Worm (Caenorhabditis elegans) whole organism, early embryonic: Measurements from ENCODE around the gene lipl-1.

Source experiments
- B0310.2 ChIP-seq: sonication (generic microtip); optimal IDR thresholded peaks from 2 replicates; lab custom pipeline; 2016; ENCODE audit warnings: mild to moderate bottlenecking, missing genetic modification characterization, missing compliant biosample characterization
- aly-1 ChIP-seq: sonication (generic microtip); optimal IDR thresholded peaks from 2 replicates; lab custom pipeline; 2016; ENCODE audit warnings: missing genetic modification characterization, missing compliant biosample characterization
- ama-1 ChIP-seq: fragments of 150-350 bp; optimal IDR thresholded peaks from 2 replicates; lab custom pipeline; 2014
- ceh-36 ChIP-seq: sonication (generic microtip); optimal IDR thresholded peaks from 2 replicates; lab custom pipeline; 2016; ENCODE audit warnings: missing genetic modification characterization, inconsistent platforms, missing compliant biosample characterization
- ets-7 ChIP-seq: sonication (generic microtip); optimal IDR thresholded peaks from 2 replicates; lab custom pipeline; 2016; ENCODE audit warnings: missing genotype, missing genetic modification characterization, missing compliant biosample characterization
- flt-1 ChIP-seq: fragments of 200-800 bp; sonication (Bioruptor generic); IDR thresholded peaks from 2 replicates; pipeline ENCODE4 v1.3.6; 2022; ENCODE audit warnings: missing genetic modification characterization, missing compliant biosample characterization
- hnd-1 ChIP-seq: sonication (generic microtip); optimal IDR thresholded peaks from 2 replicates; lab custom pipeline; 2016; ENCODE audit warnings: missing genetic modification characterization, missing compliant biosample characterization
- sea-1 ChIP-seq: fragments of 200-800 bp; sonication (Bioruptor generic); conservative IDR thresholded peaks from 2 replicates; pipeline ENCODE4 v1.3.6; 2022; ENCODE audit warnings: missing genetic modification characterization, missing compliant biosample characterization
- tbx-11 ChIP-seq: fragments of 200-800 bp; sonication (Bioruptor generic); IDR thresholded peaks from 2 replicates; pipeline ENCODE4 v1.3.6; 2022; ENCODE audit warnings: missing genetic modification characterization, missing compliant biosample characterization
- tbx-37 ChIP-seq: fragments of 200-800 bp; sonication (Bioruptor generic); conservative IDR thresholded peaks from 2 replicates; pipeline ENCODE4 v1.3.6; 2022; ENCODE audit warnings: missing genetic modification reagents, missing genetic modification characterization, missing compliant biosample characterization
- tra-4 ChIP-seq: sonication (generic microtip); optimal IDR thresholded peaks from 2 replicates; lab custom pipeline; 2017; ENCODE audit warnings: missing genetic modification characterization, missing compliant biosample characterization

The lipl-1 gene

ce11 chrV:12968555-12968954 is 48.8 kb downstream of the lipl-1 start, which contains the start of gene lin-46:
lin-46 (plus strand) TSS chrV:12968855.
- TF ChIP-seq B0310.2 (no peak), hnd-1 (tag; lab: Kevin White, UChicago) (no peak), aly-1 (tag; lab: Kevin White, UChicago) (no peak), ama-1 (lab: Kevin White, UChicago) (no peak), tbx-37 (GFP tag; lab: Robert Waterston, UW) (no peak), ets-7 (tag; lab: Kevin White, UChicago) (no peak), sea-1 (GFP tag; lab: Robert Waterston, UW) (no peak)

- TF ChIP-seq flt-1 (GFP tag; lab: Robert Waterston, UW) = no peak
- no peak for TF ChIP-seq aly-1 (tag; lab: Kevin White, UChicago)
- TF ChIP-seq tra-4 (tag; lab: Kevin White, UChicago) = no peak
- TF ChIP-seq tbx-11 (GFP tag; lab: Robert Waterston, UW) = no peak
- TF ChIP-seq tbx-37 (GFP tag; lab: Robert Waterston, UW) = no peak
- TF ChIP-seq ceh-36 (tag; lab: Kevin White, UChicago) = no peak
Measured at ce11 chrV:12970575-12971160, 50.9 kb downstream of the lipl-1 start, which contains the start of gene pnn-1. pnn-1 (plus strand) TSS chrV:12971110.
